Worm (Caenorhabditis elegans): ENCODE measurements around the gene Y49F6B.20.

DNA sequence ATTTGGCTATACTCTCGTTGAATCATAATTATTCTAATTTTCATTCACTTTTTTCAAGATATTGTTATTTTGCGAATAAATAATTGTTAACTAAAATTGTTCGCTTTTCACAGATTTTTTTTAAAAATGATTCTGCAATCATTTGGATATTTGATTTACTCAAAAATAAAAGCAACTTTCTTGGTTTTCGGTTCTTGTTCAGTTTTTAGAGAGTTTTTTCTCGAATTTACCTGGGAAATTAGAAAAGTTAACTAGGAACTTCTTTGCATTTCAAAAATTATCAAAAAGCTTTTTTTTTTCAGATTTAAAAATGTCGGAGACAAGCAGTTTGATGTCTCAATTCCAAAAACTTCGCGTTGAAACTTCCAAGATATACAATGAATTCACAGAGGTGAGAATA is 23.8 kb downstream of the Y49F6B.20 start, which contains the start of the genes C16C8.20 and gldi-6:
- no peak for TF ChIP-seq ztf-22 (GFP tag; optimal IDR thresholded peaks at IDR 0.05)
- TF ChIP-seq madf-10 (tag; optimal IDR thresholded peaks at IDR 0.05): no peak
- TF ChIP-seq unc-62 (GFP tag; optimal IDR thresholded peaks at IDR 0.05): no peak
